Worm (Caenorhabditis elegans) whole organism, midembryonic: ENCODE results near the gene cah-4.

ENCODE experiments used
- flt-1 ChIP-seq: fragments of 200-800 bp; sonication (Bioruptor generic); IDR thresholded peaks from 2 replicates; pipeline ENCODE4 v1.3.6; 2022; ENCODE audit warnings: missing genetic modification characterization, missing compliant biosample characterization
- klf-2 ChIP-seq: fragments of 200-800 bp; sonication (Bioruptor generic); conservative IDR thresholded peaks from 2 replicates; pipeline ENCODE4 v1.3.6; 2022; ENCODE audit warnings: missing genetic modification reagents, missing genetic modification characterization, missing compliant biosample characterization
- med-1 ChIP-seq: sonication (generic microtip); optimal IDR thresholded peaks from 2 replicates; lab custom pipeline; 2017; ENCODE audit warnings: missing genetic modification characterization, mild to moderate bottlenecking, missing compliant biosample characterization, antibody characterized with exemption, missing genetic modification reagents; ENCODE audit not compliant: insufficient read depth
- ref-1 ChIP-seq: fragments of 200-800 bp; sonication (Bioruptor generic); conservative IDR thresholded peaks from 2 replicates; pipeline ENCODE4 v1.3.6; 2022; ENCODE audit warnings: missing genetic modification reagents, missing genetic modification characterization, missing compliant biosample characterization
- tab-1 ChIP-seq: fragments of 200-800 bp; sonication (Bioruptor generic); IDR thresholded peaks from 2 replicates; pipeline ENCODE4 v1.3.6; 2022; ENCODE audit warnings: missing genetic modification characterization, missing compliant biosample characterization
- ztf-23 ChIP-seq: fragments of 200-800 bp; sonication (Bioruptor generic); IDR thresholded peaks from 2 replicates; pipeline ENCODE4 v1.3.6; 2022; ENCODE audit warnings: missing genetic modification reagents, missing genetic modification characterization, missing compliant biosample characterization

DNA sequence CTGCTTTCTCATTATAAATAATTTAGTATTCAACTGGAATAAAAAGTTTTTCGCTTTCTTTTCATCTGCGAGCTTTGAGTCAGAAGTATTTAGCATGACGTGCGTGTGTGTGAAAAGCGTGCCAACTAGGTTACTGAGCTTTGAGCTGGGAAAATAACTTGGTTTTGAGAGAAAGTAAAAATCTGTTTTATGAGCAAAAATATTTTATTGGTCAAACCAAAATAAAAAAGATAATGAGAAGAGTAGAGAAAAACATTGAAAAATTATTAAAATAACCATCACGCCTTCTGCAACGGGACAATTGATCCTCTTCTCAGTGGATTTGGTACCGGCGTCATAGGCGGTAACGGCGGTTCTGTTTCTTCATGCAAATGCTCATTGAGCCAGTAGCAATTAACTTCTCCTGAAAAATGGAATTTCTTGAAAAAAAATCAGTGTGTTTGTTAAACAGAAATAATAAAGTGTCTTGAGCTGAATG lies 2.2 kb downstream of the cah-4 start:
- no peak for TF ChIP-seq ztf-23 (GFP tag; lab: Robert Waterston, UW)
- no peak for TF ChIP-seq flt-1 (GFP tag; lab: Robert Waterston, UW)
- TF ChIP-seq tab-1 (GFP tag; lab: Robert Waterston, UW) = no peak
- TF ChIP-seq klf-2 (GFP tag; lab: Robert Waterston, UW) = no peak
- TF ChIP-seq ref-1 (GFP tag; lab: Robert Waterston, UW) = no peak
- TF ChIP-seq med-1 (GFP tag; lab: Kevin White, UChicago) = no peak
